Worm (Caenorhabditis elegans) whole organism, late embryonic: ENCODE results near the gene pitp-1.
A peak's percentile ranks its signal among the peaks of the same experiment; 100 is the strongest.

Source experiments
- F13H6.1 ChIP-seq: sonication (generic microtip); optimal IDR thresholded peaks from 2 replicates; lab custom pipeline; 2016; ENCODE audit warnings: missing genetic modification characterization, missing compliant biosample characterization
- K02D7.2 ChIP-seq: sonication (generic microtip); optimal IDR thresholded peaks from 2 replicates; lab custom pipeline; 2017; ENCODE audit warnings: mild to moderate bottlenecking, missing genetic modification characterization, missing compliant biosample characterization
- T23F11.4 ChIP-seq: fragments of 200-800 bp; sonication (Bioruptor generic); optimal IDR thresholded peaks from 2 replicates; lab custom pipeline; 2018; ENCODE audit warnings: mild to moderate bottlenecking, missing genetic modification characterization, missing compliant biosample characterization
- ama-1 ChIP-seq: fragments of 150-350 bp; optimal IDR thresholded peaks from 2 replicates; lab custom pipeline; 2014
- ceh-14 ChIP-seq: sonication (generic microtip); optimal IDR thresholded peaks from 2 replicates; lab custom pipeline; 2016; ENCODE audit warnings: missing genotype, missing genetic modification characterization, missing compliant biosample characterization
- ceh-18 ChIP-seq: sonication (generic microtip); optimal IDR thresholded peaks from 2 replicates; lab custom pipeline; 2016; ENCODE audit warnings: missing genetic modification characterization, missing compliant biosample characterization
- ceh-22 ChIP-seq: sonication (generic microtip); optimal IDR thresholded peaks from 2 replicates; lab custom pipeline; 2017; ENCODE audit warnings: missing biosample characterization, missing genetic modification characterization
- ceh-24 ChIP-seq: sonication (generic microtip); optimal IDR thresholded peaks from 2 replicates; lab custom pipeline; 2016; ENCODE audit warnings: mild to moderate bottlenecking, missing genetic modification characterization, missing compliant biosample characterization
- ceh-31 ChIP-seq: sonication (generic microtip); optimal IDR thresholded peaks from 2 replicates; lab custom pipeline; 2016; ENCODE audit warnings: missing genetic modification characterization, missing compliant biosample characterization
- ceh-34 ChIP-seq: sonication (generic microtip); optimal IDR thresholded peaks from 2 replicates; lab custom pipeline; 2016; ENCODE audit warnings: mild to moderate bottlenecking, missing genetic modification characterization, missing compliant biosample characterization
- ceh-45 ChIP-seq: fragments of 200-800 bp; sonication (Bioruptor generic); IDR thresholded peaks from 2 replicates; pipeline ENCODE4 v1.3.6; 2022; ENCODE audit warnings: missing genetic modification reagents, missing genetic modification characterization, missing compliant biosample characterization
- ceh-48 ChIP-seq: sonication (generic microtip); optimal IDR thresholded peaks from 2 replicates; lab custom pipeline; 2016; ENCODE audit warnings: missing genetic modification characterization, inconsistent platforms, missing compliant biosample characterization
- dve-1 ChIP-seq: sonication (generic microtip); optimal IDR thresholded peaks from 2 replicates; lab custom pipeline; 2017; ENCODE audit warnings: antibody characterized with exemption, mild to moderate bottlenecking, missing genetic modification characterization, missing compliant biosample characterization
- elt-4 ChIP-seq: sonication (generic microtip); optimal IDR thresholded peaks from 2 replicates; lab custom pipeline; 2016; ENCODE audit warnings: missing genetic modification characterization, missing compliant biosample characterization
- ets-4 ChIP-seq: sonication (generic microtip); optimal IDR thresholded peaks from 2 replicates; lab custom pipeline; 2016; ENCODE audit warnings: missing genetic modification characterization, missing compliant biosample characterization
- eyg-1 ChIP-seq: sonication (generic microtip); optimal IDR thresholded peaks from 2 replicates; lab custom pipeline; 2016; ENCODE audit warnings: missing genotype, missing genetic modification characterization, missing compliant biosample characterization
- fkh-10 ChIP-seq: fragments of 150-350 bp; optimal IDR thresholded peaks from 2 replicates; lab custom pipeline; 2014; ENCODE audit warnings: missing biosample characterization, missing genetic modification reagents, missing genetic modification characterization
- fkh-6 ChIP-seq: sonication (generic microtip); optimal IDR thresholded peaks from 2 replicates; lab custom pipeline; 2016; ENCODE audit warnings: missing genetic modification characterization, missing compliant biosample characterization
- gmeb-2 ChIP-seq: sonication (generic microtip); optimal IDR thresholded peaks from 2 replicates; lab custom pipeline; 2016; ENCODE audit warnings: missing genetic modification characterization, inconsistent platforms, missing compliant biosample characterization
- hlh-13 ChIP-seq: fragments of 200-800 bp; sonication (Bioruptor generic); optimal IDR thresholded peaks from 2 replicates; lab custom pipeline; 2018; ENCODE audit warnings: mild to moderate bottlenecking, missing genetic modification characterization, missing compliant biosample characterization
- hlh-15 ChIP-seq: sonication (generic microtip); optimal IDR thresholded peaks from 2 replicates; lab custom pipeline; 2016; ENCODE audit warnings: missing genetic modification characterization, missing compliant biosample characterization
- hlh-6 ChIP-seq: sonication (generic microtip); optimal IDR thresholded peaks from 2 replicates; lab custom pipeline; 2016; ENCODE audit warnings: missing genotype, missing genetic modification characterization, missing compliant biosample characterization
- hlh-8 ChIP-seq: sonication (generic microtip); optimal IDR thresholded peaks from 2 replicates; lab custom pipeline; 2016; ENCODE audit warnings: missing genotype, missing genetic modification characterization, missing compliant biosample characterization
- lim-6 ChIP-seq: sonication (generic microtip); optimal IDR thresholded peaks from 2 replicates; lab custom pipeline; 2016; ENCODE audit warnings: missing genetic modification characterization, missing compliant biosample characterization
- lin-11 ChIP-seq: fragments of 200-800 bp; sonication (Bioruptor generic); optimal IDR thresholded peaks from 2 replicates; lab custom pipeline; 2018; ENCODE audit warnings: mild to moderate bottlenecking, missing genetic modification characterization, missing compliant biosample characterization
- mec-3 ChIP-seq: sonication (generic microtip); optimal IDR thresholded peaks from 2 replicates; lab custom pipeline; 2016; ENCODE audit warnings: borderline replicate concordance, missing genetic modification characterization, missing compliant biosample characterization
- nfya-1 ChIP-seq: sonication (generic microtip); optimal IDR thresholded peaks from 2 replicates; lab custom pipeline; 2017; ENCODE audit warnings: missing genetic modification characterization, mild to moderate bottlenecking, missing compliant biosample characterization, antibody characterized with exemption, moderate library complexity
- nhr-232 ChIP-seq: sonication (generic microtip); optimal IDR thresholded peaks from 2 replicates; lab custom pipeline; 2016; ENCODE audit warnings: missing genetic modification characterization, missing compliant biosample characterization
- pha-2 ChIP-seq: sonication (generic microtip); optimal IDR thresholded peaks from 2 replicates; lab custom pipeline; 2017; ENCODE audit warnings: mild to moderate bottlenecking, missing genetic modification characterization, missing compliant biosample characterization
- pha-4 ChIP-seq: fragments of 150-350 bp; optimal IDR thresholded peaks from 2 replicates; lab custom pipeline; 2018; ENCODE audit warnings: missing biosample characterization, missing genetic modification reagents, missing genetic modification characterization
- pros-1 ChIP-seq: fragments of 150-350 bp; optimal IDR thresholded peaks from 2 replicates; lab custom pipeline; 2014; ENCODE audit warnings: missing biosample characterization, missing genetic modification reagents, missing genetic modification characterization
- ref-2 ChIP-seq: sonication (generic microtip); optimal IDR thresholded peaks from 2 replicates; lab custom pipeline; 2016; ENCODE audit warnings: missing genetic modification characterization, missing compliant biosample characterization
- rnt-1 ChIP-seq: sonication (generic microtip); optimal IDR thresholded peaks from 2 replicates; lab custom pipeline; 2016; ENCODE audit warnings: missing genetic modification characterization, missing compliant biosample characterization
- sdc-2 ChIP-seq: sonication (generic microtip); optimal IDR thresholded peaks from 2 replicates; lab custom pipeline; 2016; ENCODE audit warnings: missing genotype, missing genetic modification characterization, missing compliant biosample characterization
- sox-2 ChIP-seq: fragments of 200-800 bp; sonication (Bioruptor generic); IDR thresholded peaks from 2 replicates; pipeline ENCODE4 v1.3.6; 2022; ENCODE audit warnings: missing genetic modification reagents, missing genetic modification characterization, missing compliant biosample characterization
- sox-4 ChIP-seq: sonication (generic microtip); optimal IDR thresholded peaks from 2 replicates; lab custom pipeline; 2017; ENCODE audit warnings: mild to moderate bottlenecking, missing genetic modification characterization, inconsistent platforms, missing compliant biosample characterization
- tbx-2 ChIP-seq: sonication (generic microtip); optimal IDR thresholded peaks from 2 replicates; lab custom pipeline; 2016; ENCODE audit warnings: missing genetic modification characterization, missing compliant biosample characterization
- unc-42 ChIP-seq: sonication (generic microtip); optimal IDR thresholded peaks from 2 replicates; lab custom pipeline; 2016; ENCODE audit warnings: missing genotype, missing genetic modification characterization, missing compliant biosample characterization
- zip-5 ChIP-seq: sonication (generic microtip); optimal IDR thresholded peaks from 2 replicates; lab custom pipeline; 2016; ENCODE audit warnings: missing genetic modification characterization, missing compliant biosample characterization

pitp-1 gene

DNA sequence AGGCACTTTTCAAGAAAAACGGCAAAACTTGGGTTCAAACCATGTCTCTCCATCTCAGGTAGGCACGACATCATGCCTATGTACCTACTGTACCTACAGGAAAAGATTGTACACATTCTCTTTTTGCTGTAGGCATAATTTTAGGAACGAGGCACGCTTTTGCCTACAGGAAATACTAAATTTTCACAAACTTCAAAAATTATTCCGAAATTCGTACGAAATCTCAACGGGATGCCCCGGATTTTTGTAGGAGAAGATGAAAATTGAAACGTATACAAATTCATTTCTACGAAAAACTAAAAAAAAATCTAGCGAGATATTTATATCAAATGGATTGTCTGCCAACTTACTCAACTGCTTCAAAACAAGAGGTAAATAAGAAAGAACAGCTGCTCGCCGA lies 18.4 kb upstream of the pitp-1 start, which contains the start of gene C54C6.11:
Gene C54C6.11, plus strand, starts transcription at position 301 of the 400 bp plus-strand sequence.
- TF ChIP-seq hlh-8 (tag; lab: Kevin White, UChicago) (no peak), pha-2 (tag; lab: Kevin White, UChicago) (no peak), ceh-45 (GFP tag; lab: Robert Waterston, UW) (no peak), pros-1 (no peak), T23F11.4 (GFP tag; lab: Kevin White, UChicago) (no peak), hlh-15 (no peak), hlh-6 (tag; lab: Kevin White, UChicago) (no peak)

- TF ChIP-seq sox-2 = no peak
Measured at ce11 chrIII:3546323-3546722, 16.7 kb upstream of the pitp-1 start, which contains the start of gene C54C6.7. Gene C54C6.7, minus strand, starts transcription at chrIII:3546423.

DNA sequence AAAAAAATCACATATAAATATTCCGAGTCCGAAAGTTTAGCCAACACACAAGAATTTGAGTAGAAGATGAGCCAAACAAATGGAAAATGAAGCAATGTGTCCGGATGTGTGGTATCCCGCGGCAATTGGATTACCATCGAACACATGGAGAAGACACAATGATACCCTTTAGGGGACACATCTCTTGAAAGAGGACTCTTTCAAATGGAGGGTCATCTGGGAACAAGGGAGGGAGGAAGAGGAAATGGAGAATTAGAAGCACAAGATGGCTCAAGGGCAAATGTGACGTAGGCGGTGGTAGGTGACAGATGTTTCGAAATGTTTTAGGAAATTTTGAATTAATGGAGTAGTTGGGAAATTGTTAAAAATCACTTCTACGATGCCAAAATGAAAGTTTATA lies 13.5 kb upstream of the pitp-1 start:
- TF ChIP-seq F13H6.1 (tag; lab: Kevin White, UChicago) = no peak
- TF ChIP-seq fkh-10 (GFP tag; lab: Kevin White, UChicago) = peak; percentile 23
- TF ChIP-seq mec-3 = no peak
- TF ChIP-seq sox-4 = no peak
- no peak for TF ChIP-seq ceh-18 (tag; lab: Kevin White, UChicago)
- no peak for TF ChIP-seq hlh-13
- TF ChIP-seq elt-4 (tag; lab: Kevin White, UChicago) = no peak
- no peak for TF ChIP-seq ceh-48 (tag; lab: Kevin White, UChicago)
- TF ChIP-seq rnt-1 (tag; lab: Kevin White, UChicago) = no peak
- no peak for TF ChIP-seq hlh-8 (tag; lab: Kevin White, UChicago)
- TF ChIP-seq hlh-15 = no peak
- no peak for TF ChIP-seq ref-2 (tag; lab: Kevin White, UChicago)
- TF ChIP-seq pros-1 = no peak
- TF ChIP-seq gmeb-2 = no peak
- no peak for TF ChIP-seq eyg-1
- no peak for TF ChIP-seq fkh-6 (tag; lab: Kevin White, UChicago)
- peak; percentile 7 for TF ChIP-seq ceh-34
- TF ChIP-seq pha-4 = no peak
- TF ChIP-seq K02D7.2 (tag; lab: Kevin White, UChicago) = no peak
- TF ChIP-seq ceh-22 (tag; lab: Kevin White, UChicago) = no peak
- TF ChIP-seq ets-4 (tag; lab: Kevin White, UChicago) = no peak
- TF ChIP-seq zip-5 (tag; lab: Kevin White, UChicago) = no peak
- TF ChIP-seq T23F11.4 (GFP tag; lab: Kevin White, UChicago) = no peak
- no peak for TF ChIP-seq ceh-14 (tag; lab: Kevin White, UChicago)
- no peak for TF ChIP-seq ceh-45 (GFP tag; lab: Robert Waterston, UW)
- peak; percentile 92 for TF ChIP-seq unc-42
- TF ChIP-seq ceh-24 (tag; lab: Kevin White, UChicago) = no peak
- TF ChIP-seq sdc-2 (tag; lab: Kevin White, UChicago) = no peak
- no peak for TF ChIP-seq tbx-2 (tag; lab: Kevin White, UChicago)
- no peak for TF ChIP-seq ama-1
- TF ChIP-seq ceh-31 (tag; lab: Kevin White, UChicago) = peak; percentile 67
- no peak for TF ChIP-seq lim-6 (tag; lab: Kevin White, UChicago)
- TF ChIP-seq dve-1 (tag; lab: Kevin White, UChicago) = no peak
- TF ChIP-seq nhr-232 (tag; lab: Kevin White, UChicago) = no peak
- no peak for TF ChIP-seq lin-11
- TF ChIP-seq, all 69 proteins: peak for 4

- TF ChIP-seq ceh-31 (tag; lab: Kevin White, UChicago) = peak; percentile 55
- no peak for TF ChIP-seq ceh-24 (tag; lab: Kevin White, UChicago)
- TF ChIP-seq unc-42 = peak; percentile 73
- TF ChIP-seq hlh-8 (tag; lab: Kevin White, UChicago) = no peak
- TF ChIP-seq ceh-48 (tag; lab: Kevin White, UChicago) = peak; percentile 58
- TF ChIP-seq nfya-1 (tag; lab: Kevin White, UChicago) = peak; percentile 23
Measured at ce11 chrIII:3542105-3542504, 12.5 kb upstream of the pitp-1 start.
